Fruit fly (Drosophila melanogaster): ENCODE measurements around the gene Tsp3A.

Tsp3A gene

DNA sequence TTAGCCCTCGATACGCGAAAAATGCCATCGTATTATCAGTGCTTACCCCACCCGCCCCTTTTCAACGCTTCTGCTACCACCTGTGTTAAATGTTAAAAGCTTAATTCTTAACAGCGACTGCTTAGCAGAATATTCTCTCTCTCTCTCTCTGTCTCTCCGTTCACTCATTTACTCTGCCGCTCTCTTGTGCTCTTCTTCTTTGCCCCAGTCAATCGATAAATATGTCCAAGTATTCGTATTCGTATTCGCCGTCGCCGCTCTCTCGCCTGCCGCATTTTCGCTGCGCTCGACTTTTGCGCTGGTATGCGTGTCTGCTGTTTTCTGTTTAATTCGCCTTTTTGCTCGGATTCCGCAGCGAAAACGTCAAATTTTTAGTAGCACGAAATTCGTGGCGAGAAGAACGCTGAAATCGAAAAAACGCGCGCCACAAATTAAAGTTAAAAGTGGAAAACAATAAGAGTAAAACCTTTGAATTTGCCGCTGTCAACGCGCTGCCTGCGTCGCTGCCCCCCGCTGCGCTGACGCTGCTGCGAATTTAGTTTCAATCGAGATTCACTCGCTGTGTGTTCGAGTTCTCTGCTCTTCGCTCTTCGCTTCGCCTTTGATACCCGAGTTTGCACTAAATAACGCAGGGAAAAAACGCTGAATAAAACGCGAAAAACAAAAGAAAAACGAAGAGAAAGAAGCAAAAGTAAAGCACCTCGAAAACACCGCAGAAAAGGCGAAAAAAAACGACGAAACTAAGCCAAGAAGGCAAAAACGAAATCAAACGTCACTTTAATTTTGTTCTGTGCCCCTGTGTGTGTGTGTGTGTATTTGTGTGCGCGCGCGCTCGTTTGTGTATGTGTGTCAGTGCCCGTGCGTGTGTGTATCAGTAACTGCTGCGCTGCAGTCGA, 23.2 kb upstream of the Tsp3A start (continued):
- peak in 1 of 2 experiments; percentile 56 for TF ChIP-seq tll (GFP tag; optimal IDR thresholded peaks at IDR 0.05)
- TF ChIP-seq CG16813 (GFP tag; IDR thresholded peaks at IDR 0.05; ENCODE audit: partially characterized antibody) = 0 out of 3 replicates have a peak, but pooled peaks have one; percentile 17
- peak; percentile 40 for TF ChIP-seq pfk (GFP tag; optimal IDR thresholded peaks at IDR 0.05)
- peak; percentile 56 for TF ChIP-seq nerfin-1 (tag; optimal IDR thresholded peaks at IDR 0.05)
- TF ChIP-seq crol (GFP tag; IDR thresholded peaks at IDR 0.05) = peak; percentile 75
- TF ChIP-seq CG32532 (GFP tag; IDR thresholded peaks at IDR 0.05) = peak; percentile 58; the same call in 1 of the 2 replicates
- TF ChIP-seq CG18262 (tag; optimal IDR thresholded peaks at IDR 0.05) = peak; percentile 14
- 0 out of 2 replicates have a peak, but pooled peaks have one; percentile 41 for TF ChIP-seq unc-4 (GFP tag; IDR thresholded peaks at IDR 0.05; ENCODE audit: partially characterized antibody)
- TF ChIP-seq CG9727 (GFP tag; optimal IDR thresholded peaks at IDR 0.05) = no peak
- TF ChIP-seq CG34376 (GFP tag; optimal IDR thresholded peaks at IDR 0.05) = peak; percentile 60
- no peak for TF ChIP-seq Lim3 (GFP tag; IDR thresholded peaks at IDR 0.05)
- TF ChIP-seq Hr51 (GFP tag; optimal IDR thresholded peaks at IDR 0.05) = peak in 1 of 2 experiments; percentile 18
- TF ChIP-seq gem (tag; optimal IDR thresholded peaks at IDR 0.05) = no peak
- peak; percentile 28; the same call in 1 of the 2 replicates for TF ChIP-seq Drgx (GFP tag; IDR thresholded peaks at IDR 0.05)
- TF ChIP-seq corto (GFP tag; optimal IDR thresholded peaks at IDR 0.05) = peak; percentile 50
- no peak for TF ChIP-seq CG11723 (GFP tag; optimal IDR thresholded peaks at IDR 0.05)
- no peak for TF ChIP-seq CG8388 (GFP tag; optimal IDR thresholded peaks at IDR 0.05)
- peak; percentile 36; the same call in 1 of the 4 replicates for TF ChIP-seq Dll (GFP tag; IDR thresholded peaks at IDR 0.05; ENCODE audit: partially characterized antibody)
- no peak for TF ChIP-seq CG18619 (GFP tag; optimal IDR thresholded peaks at IDR 0.05)
- TF ChIP-seq lab (GFP tag; optimal IDR thresholded peaks at IDR 0.05) = peak; percentile 6
- peak; percentile 8 for TF ChIP-seq YL-1 (GFP tag; optimal IDR thresholded peaks at IDR 0.05)
- peak; percentile 60; the same call in 1 of the 4 replicates for TF ChIP-seq chinmo (GFP tag; IDR thresholded peaks at IDR 0.05; ENCODE audit: partially characterized antibody)
- TF ChIP-seq CG6765 (GFP tag; optimal IDR thresholded peaks at IDR 0.05) = peak; percentile 56

dm6 chrX:2638646-2639045, 19.1 kb upstream of the Tsp3A start:
- TF ChIP-seq sens (GFP tag) (peak; percentile 15), Ssrp (tag; optimal IDR thresholded peaks at IDR 0.05) (peak; percentile 2), CG18011 (GFP tag; optimal IDR thresholded peaks at IDR 0.05) (no peak), CG2678 (tag; optimal IDR thresholded peaks at IDR 0.05) (peak; percentile 40), dysf (GFP tag; IDR thresholded peaks at IDR 0.05) (0 out of 3 replicates have a peak, but pooled peaks have one; percentile 42), CG2889 (GFP tag; IDR thresholded peaks at IDR 0.05) (0 out of 3 replicates have a peak, but pooled peaks have one; percentile 11), vvl (GFP tag; IDR thresholded peaks at IDR 0.05) (0 out of 2 replicates have a peak, but pooled peaks have one; percentile 16), CG11695 (GFP tag; IDR thresholded peaks at IDR 0.05) (0 out of 3 replicates have a peak, but pooled peaks have one; percentile 17), Sox102F (GFP tag; optimal IDR thresholded peaks at IDR 0.05) (peak; percentile 25), CG7786 (GFP tag; optimal IDR thresholded peaks at IDR 0.05) (peak; percentile 4), CG32532 (GFP tag; IDR thresholded peaks at IDR 0.05) (peak; percentile 39; the same call in 1 of the 2 replicates), Meics (GFP tag; optimal IDR thresholded peaks at IDR 0.05) (peak; percentile 91), CG15269 (tag; optimal IDR thresholded peaks at IDR 0.05) (peak; percentile 11), ac (GFP tag; optimal IDR thresholded peaks at IDR 0.05) (no peak), CG15011 (GFP tag; optimal IDR thresholded peaks at IDR 0.05) (no peak), Hmx (GFP tag; optimal IDR thresholded peaks at IDR 0.05) (no peak), seq (GFP tag; IDR thresholded peaks at IDR 0.05) (no peak), CG4424 (GFP tag; optimal IDR thresholded peaks at IDR 0.05) (peak; percentile 9), prd (optimal IDR thresholded peaks at IDR 0.05) (no peak), prd (GFP tag; IDR thresholded peaks at IDR 0.05) (peak; percentile 31; the same call in 1 of the 3 replicates), CG12155 (GFP tag; optimal IDR thresholded peaks at IDR 0.05) (peak; percentile 3), CG11456 (GFP tag; IDR thresholded peaks at IDR 0.05) (0 out of 3 replicates have a peak, but pooled peaks have one; percentile 33), Aef1 (GFP tag; IDR thresholded peaks at IDR 0.05) (peak; percentile 23; the same call in 1 of the 3 replicates), Elba2 (GFP tag; optimal IDR thresholded peaks at IDR 0.05) (no peak), CG18619 (GFP tag; optimal IDR thresholded peaks at IDR 0.05) (no peak), slbo (GFP tag; IDR thresholded peaks at IDR 0.05) (peak; percentile 58; the same call in 1 of the 2 replicates)
